Fruit fly (Drosophila melanogaster) whole organism, embryonic: Measurements from ENCODE around the gene CG33654.
A peak's percentile ranks its signal among the peaks of the same experiment; 100 is the strongest.

Source experiments
- Atf-2 ChIP-seq: fragments of 200-800 bp; sonication (Bioruptor generic); optimal IDR thresholded peaks from 2 replicates; lab custom pipeline; 2016; ENCODE audit warnings: missing biosample characterization, missing genetic modification characterization
- CG10431 ChIP-seq: fragments of 200-800 bp; sonication (Bioruptor generic); optimal IDR thresholded peaks from 3 replicates; lab custom pipeline; 2018; ENCODE audit warnings: missing biosample characterization, mild to moderate bottlenecking, missing genetic modification characterization
- CG10462 ChIP-seq: fragments of 200-800 bp; sonication (Bioruptor generic); optimal IDR thresholded peaks from 2 replicates; lab custom pipeline; 2016; ENCODE audit warnings: missing biosample characterization, missing genetic modification characterization
- CG10565 ChIP-seq: fragments of 200-800 bp; sonication (Bioruptor generic); optimal IDR thresholded peaks from 3 replicates; lab custom pipeline; 2016; ENCODE audit warnings: missing biosample characterization, mild to moderate bottlenecking, missing genetic modification characterization
- CG14050 ChIP-seq: fragments of 200-800 bp; sonication (Bioruptor generic); IDR thresholded peaks from 3 replicates; pipeline ENCODE4 v1.3.6; 2022; ENCODE audit warnings: missing biosample characterization, missing genetic modification characterization
- CG14441 ChIP-seq: fragments of 200-800 bp; sonication (Bioruptor generic); IDR thresholded peaks from 2 replicates; pipeline ENCODE4 v1.3.6; 2022; ENCODE audit warnings: missing biosample characterization, missing genetic modification characterization
- CG1529 ChIP-seq: fragments of 200-800 bp; sonication (Bioruptor generic); optimal IDR thresholded peaks from 3 replicates; lab custom pipeline; 2018; ENCODE audit warnings: missing biosample characterization, missing genetic modification characterization
- CG1603 ChIP-seq: fragments of 200-800 bp; sonication (Bioruptor generic); optimal IDR thresholded peaks from 2 replicates; lab custom pipeline; 2019; ENCODE audit warnings: missing biosample characterization, mild to moderate bottlenecking, missing genetic modification characterization, moderate library complexity
- CG2120 ChIP-seq: fragments of 200-800 bp; sonication (Bioruptor generic); optimal IDR thresholded peaks from 3 replicates; lab custom pipeline; 2016; ENCODE audit warnings: missing biosample characterization, missing genetic modification characterization
- CG2199 ChIP-seq: fragments of 200-800 bp; sonication (Bioruptor generic); IDR thresholded peaks from 3 replicates; pipeline ENCODE4 v1.3.6; 2022; ENCODE audit warnings: missing biosample characterization, missing genetic modification characterization
- CG31224 ChIP-seq: fragments of 200-800 bp; sonication (Bioruptor generic); IDR thresholded peaks from 2 replicates; pipeline ENCODE4 v1.3.6; 2022; ENCODE audit warnings: missing biosample characterization, missing genetic modification characterization
- CG4854 ChIP-seq: fragments of 200-800 bp; sonication (Bioruptor generic); optimal IDR thresholded peaks from 2 replicates; lab custom pipeline; 2016; ENCODE audit warnings: missing biosample characterization, missing genetic modification characterization, inconsistent platforms
- CG5245 ChIP-seq: fragments of 200-800 bp; sonication (Bioruptor generic); optimal IDR thresholded peaks from 3 replicates; lab custom pipeline; 2016; ENCODE audit warnings: missing biosample characterization, missing genetic modification characterization
- CG6175 ChIP-seq: fragments of 200-800 bp; sonication (Bioruptor generic); IDR thresholded peaks from 3 replicates; pipeline ENCODE4 v1.3.6; 2022; ENCODE audit warnings: missing biosample characterization, missing genetic modification characterization
- CG7556 ChIP-seq: fragments of 200-800 bp; sonication (Bioruptor generic); optimal IDR thresholded peaks from 2 replicates; lab custom pipeline; 2017; ENCODE audit warnings: missing biosample characterization, mild to moderate bottlenecking, missing genetic modification characterization
- CG8388 ChIP-seq: fragments of 200-800 bp; sonication (Bioruptor generic); optimal IDR thresholded peaks from 2 replicates; lab custom pipeline; 2019; ENCODE audit warnings: missing biosample characterization, mild to moderate bottlenecking, missing genetic modification characterization, moderate library complexity
- CTCF ChIP-seq: fragments of 200-800 bp; sonication (Bioruptor generic); optimal IDR thresholded peaks from 2 replicates; lab custom pipeline; 2017; ENCODE audit warnings: missing biosample characterization, mild to moderate bottlenecking, missing genetic modification characterization, moderate library complexity
- Chrac-16 ChIP-seq: fragments of 200-800 bp; sonication (Bioruptor generic); optimal IDR thresholded peaks from 3 replicates; lab custom pipeline; 2016; ENCODE audit warnings: missing biosample characterization, missing genetic modification characterization
- D ChIP-seq, 2 experiments: fragments of 200-800 bp in 1 of 2; fragments of >200 bp in 1 of 2; sonication (Bioruptor generic) in 1 of 2; optimal IDR thresholded peaks; 2 replicates in 1 of 2; 3 replicates in 1 of 2; lab custom pipeline; 2017; ENCODE audit warnings: mild to moderate bottlenecking in 1 of 2, missing biosample characterization in 1 of 2, missing genetic modification characterization in 1 of 2, missing genetic modification reagents in 1 of 2
- Drgx ChIP-seq: fragments of 200-800 bp; sonication (Bioruptor generic); IDR thresholded peaks from 2 replicates; pipeline ENCODE4 v1.3.6; 2022; ENCODE audit warnings: missing biosample characterization, missing genetic modification characterization
- GATAe ChIP-seq: fragments of 200-800 bp; sonication (Bioruptor generic); conservative IDR thresholded peaks from 2 replicates; pipeline ENCODE4 v1.3.6; 2022; ENCODE audit warnings: missing biosample characterization, missing genetic modification characterization
- HLH4C ChIP-seq: fragments of 200-800 bp; sonication (Bioruptor generic); IDR thresholded peaks from 3 replicates; pipeline ENCODE4 v1.3.6; 2022; ENCODE audit warnings: missing biosample characterization, missing genetic modification characterization; ENCODE audit not compliant: partially characterized antibody
- Hey ChIP-seq: fragments of 200-800 bp; sonication (Bioruptor generic); optimal IDR thresholded peaks from 3 replicates; lab custom pipeline; 2018; ENCODE audit warnings: missing biosample characterization, mild to moderate bottlenecking, missing genetic modification characterization
- Lim3 ChIP-seq: fragments of 200-800 bp; sonication (Bioruptor generic); IDR thresholded peaks from 2 replicates; pipeline ENCODE4 v1.3.6; 2022; ENCODE audit warnings: missing biosample characterization, missing genetic modification characterization
- Mes4 ChIP-seq: fragments of 200-800 bp; sonication (Bioruptor generic); optimal IDR thresholded peaks from 2 replicates; lab custom pipeline; 2016; ENCODE audit warnings: missing biosample characterization, missing genetic modification characterization
- Myb ChIP-seq: fragments of 200-800 bp; sonication (Bioruptor generic); optimal IDR thresholded peaks from 2 replicates; lab custom pipeline; 2016; ENCODE audit warnings: missing biosample characterization, missing genetic modification characterization
- Ravus ChIP-seq: fragments of 200-800 bp; sonication (Bioruptor generic); IDR thresholded peaks from 2 replicates; pipeline ENCODE4 v1.3.6; 2022; ENCODE audit warnings: missing biosample characterization, missing genetic modification characterization
- Trl ChIP-seq, 3 experiments: fragments of >200 bp in 2 of 3; fragments of 200-800 bp in 1 of 3; sonication (Bioruptor generic) in 1 of 3; optimal IDR thresholded peaks; 2 replicates in 1 of 3; 3 replicates in 2 of 3; lab custom pipeline; 2016 to 2017; ENCODE audit warnings: missing biosample characterization in 1 of 3, missing genetic modification characterization in 1 of 3
- croc ChIP-seq: fragments of 200-800 bp; sonication (Bioruptor generic); conservative IDR thresholded peaks from 3 replicates; pipeline ENCODE4 v1.3.6; 2022; ENCODE audit warnings: missing biosample characterization, missing genetic modification characterization
- esg ChIP-seq: fragments of 200-800 bp; sonication (Bioruptor generic); conservative IDR thresholded peaks from 2 replicates; pipeline ENCODE4 v1.3.6; 2022; ENCODE audit warnings: missing biosample characterization, missing genetic modification characterization
- fd64A ChIP-seq: fragments of 200-800 bp; sonication (Bioruptor generic); optimal IDR thresholded peaks from 3 replicates; lab custom pipeline; 2018; ENCODE audit warnings: missing biosample characterization, mild to moderate bottlenecking, missing genetic modification characterization
- fd96Cb ChIP-seq: fragments of 200-800 bp; sonication (Bioruptor generic); optimal IDR thresholded peaks from 2 replicates; lab custom pipeline; 2018; ENCODE audit warnings: missing biosample characterization, mild to moderate bottlenecking, missing genetic modification characterization, moderate library complexity
- fru ChIP-seq: fragments of >200 bp; optimal IDR thresholded peaks from 2 replicates; lab custom pipeline; 2017
- gsb-n ChIP-seq: fragments of 200-800 bp; sonication (Bioruptor generic); optimal IDR thresholded peaks from 3 replicates; lab custom pipeline; 2018; ENCODE audit warnings: missing biosample characterization, mild to moderate bottlenecking, missing genetic modification characterization
- ham ChIP-seq: fragments of 200-800 bp; sonication (Bioruptor generic); IDR thresholded peaks from 2 replicates; pipeline ENCODE4 v1.3.6; 2022; ENCODE audit warnings: missing biosample characterization, missing genetic modification characterization
- ind ChIP-seq: fragments of 200-800 bp; sonication (Bioruptor generic); optimal IDR thresholded peaks from 3 replicates; lab custom pipeline; 2016; ENCODE audit warnings: missing biosample characterization, missing genetic modification characterization
- insv ChIP-seq, 2 experiments: fragments of 200-800 bp; sonication (Bioruptor generic); optimal IDR thresholded peaks; 3 replicates each; lab custom pipeline; 2016 to 2018; ENCODE audit warnings: missing biosample characterization in 2 of 2, missing genetic modification characterization in 2 of 2
- mirr ChIP-seq: fragments of 200-800 bp; sonication (Bioruptor generic); optimal IDR thresholded peaks from 3 replicates; lab custom pipeline; 2018; ENCODE audit warnings: missing biosample characterization, mild to moderate bottlenecking, missing genetic modification characterization
- nau ChIP-seq: fragments of 200-800 bp; sonication (Bioruptor generic); optimal IDR thresholded peaks from 3 replicates; lab custom pipeline; 2017; ENCODE audit warnings: missing biosample characterization, mild to moderate bottlenecking, missing genetic modification characterization, missing genetic modification reagents
- oc ChIP-seq: fragments of 200-800 bp; sonication (Bioruptor generic); optimal IDR thresholded peaks from 2 replicates; lab custom pipeline; 2018; ENCODE audit warnings: missing biosample characterization, mild to moderate bottlenecking, missing genetic modification characterization, moderate library complexity
- prd ChIP-seq, 3 experiments: fragments of >200 bp in 2 of 3; fragments of 200-800 bp in 1 of 3; sonication (Bioruptor generic) in 1 of 3; optimal IDR thresholded peaks in 2 of 3; IDR thresholded peaks in 1 of 3; 2 replicates in 2 of 3; 3 replicates in 1 of 3; pipeline versions ENCODE4 v1.3.6 to Lab custom; 2017 to 2022; ENCODE audit warnings: missing biosample characterization in 1 of 3, missing genetic modification characterization in 1 of 3
- pros ChIP-seq: fragments of 200-800 bp; sonication (Bioruptor generic); optimal IDR thresholded peaks from 3 replicates; lab custom pipeline; 2019; ENCODE audit warnings: missing biosample characterization, mild to moderate bottlenecking, missing genetic modification characterization, moderate library complexity
- run ChIP-seq: fragments of 200-800 bp; sonication (Bioruptor generic); optimal IDR thresholded peaks from 3 replicates; lab custom pipeline; 2018; ENCODE audit warnings: missing biosample characterization, mild to moderate bottlenecking, missing genetic modification characterization
- scrt ChIP-seq: fragments of 200-800 bp; sonication (Bioruptor generic); optimal IDR thresholded peaks from 2 replicates; lab custom pipeline; 2018; ENCODE audit warnings: missing biosample characterization, mild to moderate bottlenecking, missing genetic modification characterization, moderate library complexity
- seq ChIP-seq: fragments of 200-800 bp; sonication (Bioruptor generic); IDR thresholded peaks from 2 replicates; pipeline ENCODE4 v1.3.6; 2022; ENCODE audit warnings: missing biosample characterization, missing genetic modification characterization
- so ChIP-seq: fragments of 200-800 bp; sonication (Bioruptor generic); IDR thresholded peaks from 3 replicates; pipeline ENCODE4 v1.3.6; 2022; ENCODE audit warnings: missing biosample characterization, missing genetic modification characterization
- sob ChIP-seq: fragments of 200-800 bp; sonication (Bioruptor generic); IDR thresholded peaks from 2 replicates; pipeline ENCODE4 v1.3.6; 2022; ENCODE audit warnings: missing biosample characterization, missing genetic modification characterization
- tll ChIP-seq, 2 experiments: fragments of 200-800 bp in 1 of 2; fragments of >200 bp in 1 of 2; sonication (Bioruptor generic) in 1 of 2; optimal IDR thresholded peaks; 2 replicates each; lab custom pipeline; 2017 to 2019; ENCODE audit warnings: missing biosample characterization in 2 of 2, missing genetic modification characterization in 2 of 2, mild to moderate bottlenecking in 1 of 2, moderate library complexity in 1 of 2
- vnd ChIP-seq: fragments of 200-800 bp; sonication (Bioruptor generic); IDR thresholded peaks from 3 replicates; pipeline ENCODE4 v1.3.6; 2022; ENCODE audit warnings: missing biosample characterization, missing genetic modification characterization; ENCODE audit not compliant: partially characterized antibody
- wdn ChIP-seq: fragments of 200-800 bp; sonication (Bioruptor generic); IDR thresholded peaks from 2 replicates; pipeline ENCODE4 v1.3.6; 2022; ENCODE audit warnings: missing biosample characterization, missing genetic modification characterization
- zen2 ChIP-seq: fragments of 200-800 bp; sonication (Bioruptor generic); IDR thresholded peaks from 3 replicates; pipeline ENCODE4 v1.3.6; 2022; ENCODE audit warnings: missing biosample characterization, missing genetic modification characterization; ENCODE audit not compliant: partially characterized antibody

Gene CG33654

dm6 chr3R:9630633-9631095, 47.6 kb upstream of the CG33654 start, which contains the start of gene Calr (continued):
- TF ChIP-seq fd64A (GFP tag; lab: Kevin White, UChicago) (peak; percentile 8), prd (optimal IDR thresholded peaks at IDR 0.05; lab: Kevin White, UChicago) (no peak), prd (GFP tag; IDR thresholded peaks at IDR 0.05; lab: Robert Waterston, UW) (no peak), CG10431 (GFP tag; lab: Kevin White, UChicago) (no peak), CG2199 (GFP tag; lab: Robert Waterston, UW) (no peak), oc (peak; percentile 67), CG8388 (GFP tag; lab: Kevin White, UChicago) (peak; percentile 14), insv (GFP tag; optimal IDR thresholded peaks at IDR 0.05; lab: Kevin White, UChicago) (peak in 1 of 2 experiments; percentile 65), ham (GFP tag; lab: Robert Waterston, UW) (no peak), gsb-n (tag; lab: Kevin White, UChicago) (peak; percentile 40), pros (peak; percentile 53), Mes4 (GFP tag; lab: Kevin White, UChicago) (peak; percentile 1), CG5245 (GFP tag; lab: Kevin White, UChicago) (no peak), nau (GFP tag; lab: Kevin White, UChicago) (peak; percentile 33), CG1529 (GFP tag; lab: Kevin White, UChicago) (no peak), vnd (GFP tag; lab: Robert Waterston, UW) (no peak), so (GFP tag; lab: Robert Waterston, UW) (no peak), scrt (GFP tag; lab: Kevin White, UChicago) (peak; percentile 49), seq (GFP tag; lab: Robert Waterston, UW) (no peak), CG14441 (no peak), CTCF (peak; percentile 41), CG6175 (GFP tag; lab: Robert Waterston, UW) (no peak), fru (lab: Kevin White, UChicago) (no peak), ind (peak; percentile 7), mirr (GFP tag; lab: Kevin White, UChicago) (peak; percentile 77), Drgx (no peak), CG1603 (tag; lab: Kevin White, UChicago) (peak; percentile 48), run (tag; lab: Kevin White, UChicago) (peak; percentile 36), Hey (no peak), CG10565 (GFP tag; lab: Kevin White, UChicago) (no peak), tll (GFP tag; optimal IDR thresholded peaks at IDR 0.05; lab: Kevin White, UChicago) (peak in 1 of 2 experiments; percentile 29), Lim3 (GFP tag; lab: Robert Waterston, UW) (no peak), fd96Cb (tag; lab: Kevin White, UChicago) (no peak), Trl (optimal IDR thresholded peaks at IDR 0.05; lab: Kevin White, UChicago) (no peak), Trl (GFP tag; optimal IDR thresholded peaks at IDR 0.05; lab: Kevin White, UChicago) (no peak), GATAe (GFP tag; lab: Robert Waterston, UW) (no peak), Myb (GFP tag; lab: Kevin White, UChicago) (peak; percentile 82), CG10462 (GFP tag; lab: Kevin White, UChicago) (no peak), CG14050 (no peak), D (optimal IDR thresholded peaks at IDR 0.05; lab: Kevin White, UChicago) (no peak), D (GFP tag; optimal IDR thresholded peaks at IDR 0.05; lab: Kevin White, UChicago) (no peak), Chrac-16 (GFP tag; lab: Kevin White, UChicago) (no peak), croc (no peak), zen2 (GFP tag; lab: Robert Waterston, UW) (no peak), CG4854 (no peak), wdn (GFP tag; lab: Robert Waterston, UW) (no peak), esg (GFP tag; lab: Robert Waterston, UW) (no peak), Atf-2 (GFP tag; lab: Kevin White, UChicago) (no peak), Ravus (GFP tag; lab: Robert Waterston, UW) (no peak), sob (GFP tag; lab: Robert Waterston, UW) (no peak), CG2120 (GFP tag; lab: Kevin White, UChicago) (peak; percentile 1), CG31224 (GFP tag; lab: Robert Waterston, UW) (no peak), CG7556 (GFP tag; lab: Kevin White, UChicago) (no peak), HLH4C (GFP tag; lab: Robert Waterston, UW) (no peak)
